Fruit fly (Drosophila melanogaster) whole organism, prepupa: Measurements from ENCODE around the gene Rab18.

ENCODE experiments used
- Blimp-1 ChIP-seq: fragments of 200-800 bp; sonication (Bioruptor generic); optimal IDR thresholded peaks from 3 replicates; lab custom pipeline; 2017; ENCODE audit warnings: missing biosample characterization, missing genetic modification characterization, mild to moderate bottlenecking, moderate library complexity, missing genetic modification reagents
- CG15336 ChIP-seq: fragments of 200-800 bp; sonication (Bioruptor generic); IDR thresholded peaks from 2 replicates; pipeline ENCODE4 v1.3.6; 2022; ENCODE audit warnings: missing biosample characterization, missing genetic modification characterization
- CG1621 ChIP-seq: fragments of 200-800 bp; sonication (Bioruptor generic); optimal IDR thresholded peaks from 3 replicates; lab custom pipeline; 2018; ENCODE audit warnings: missing biosample characterization, mild to moderate bottlenecking, missing genetic modification characterization
- CG32006 ChIP-seq: fragments of 200-800 bp; sonication (Bioruptor generic); optimal IDR thresholded peaks from 3 replicates; lab custom pipeline; 2017; ENCODE audit warnings: missing biosample characterization, mild to moderate bottlenecking, missing genetic modification characterization
- CG6854 ChIP-seq: fragments of 200-800 bp; sonication (Bioruptor generic); optimal IDR thresholded peaks from 2 replicates; lab custom pipeline; 2017; ENCODE audit warnings: missing biosample characterization, mild to moderate bottlenecking, missing genetic modification characterization
- Gug ChIP-seq: fragments of 200-800 bp; sonication (Bioruptor generic); IDR thresholded peaks from 2 replicates; pipeline ENCODE4 v1.3.6; 2022; ENCODE audit warnings: missing biosample characterization, missing genetic modification characterization
- Hr39 ChIP-seq: fragments of 200-800 bp; sonication (Bioruptor generic); optimal IDR thresholded peaks from 2 replicates; lab custom pipeline; 2016; ENCODE audit warnings: missing biosample characterization, missing genetic modification characterization
- OdsH ChIP-seq: fragments of 200-800 bp; sonication (Bioruptor generic); optimal IDR thresholded peaks from 3 replicates; lab custom pipeline; 2016; ENCODE audit warnings: missing biosample characterization, missing genetic modification characterization
- cyc ChIP-seq: fragments of 200-800 bp; sonication (Bioruptor generic); optimal IDR thresholded peaks from 3 replicates; lab custom pipeline; 2016; ENCODE audit warnings: missing biosample characterization, missing genetic modification characterization
- esn ChIP-seq: fragments of 200-800 bp; sonication (Bioruptor generic); optimal IDR thresholded peaks from 2 replicates; lab custom pipeline; 2016; ENCODE audit warnings: missing biosample characterization, mild to moderate bottlenecking, missing genetic modification characterization, moderate library complexity
- fkh ChIP-seq: fragments of 200-800 bp; sonication (Bioruptor generic); optimal IDR thresholded peaks from 3 replicates; lab custom pipeline; 2017; ENCODE audit warnings: missing biosample characterization, mild to moderate bottlenecking, missing genetic modification characterization, moderate library complexity
- salr ChIP-seq, 2 experiments: fragments of 200-800 bp; sonication (Bioruptor generic); optimal IDR thresholded peaks; 3 replicates each; lab custom pipeline; 2016 to 2018; ENCODE audit warnings: missing biosample characterization in 2 of 2, missing genetic modification characterization in 2 of 2, mild to moderate bottlenecking in 1 of 2

DNA sequence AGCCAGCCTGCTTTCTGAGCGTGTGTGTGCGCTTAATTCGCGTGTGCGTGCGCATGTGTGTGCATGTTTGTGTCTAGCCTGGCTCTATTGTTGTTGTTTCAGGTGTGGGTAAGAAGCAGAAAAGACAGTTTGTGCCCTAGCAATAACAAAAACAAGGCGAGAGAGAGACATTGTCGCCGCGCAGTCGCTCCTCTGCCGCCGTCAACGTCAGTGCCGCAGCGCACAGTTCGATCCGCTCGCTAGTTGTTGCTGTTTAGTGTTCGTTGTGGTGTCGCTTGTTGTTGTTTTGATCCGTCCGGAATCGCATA lies 18.6 kb upstream of the Rab18 start:
- no peak for TF ChIP-seq CG1621 (tag; lab: Kevin White, UChicago)
- no peak for TF ChIP-seq CG6854
- TF ChIP-seq OdsH (GFP tag; lab: Kevin White, UChicago) = no peak
- TF ChIP-seq Blimp-1 = no peak
- no peak for TF ChIP-seq esn (GFP tag; lab: Kevin White, UChicago)
- TF ChIP-seq Gug (GFP tag; lab: Robert Waterston, UW) = no peak
- peak; percentile 42 for TF ChIP-seq fkh (GFP tag; lab: Kevin White, UChicago)
- TF ChIP-seq CG32006 = no peak
- TF ChIP-seq salr (GFP tag; optimal IDR thresholded peaks at IDR 0.05; lab: Kevin White, UChicago) = no peak
- TF ChIP-seq cyc = no peak
- no peak for TF ChIP-seq Hr39 (GFP tag; lab: Kevin White, UChicago)
- TF ChIP-seq CG15336 = no peak
